Worm (Caenorhabditis elegans) whole organism, late embryonic: ENCODE data around the gene drh-1.

Source experiments
- ceh-2 ChIP-seq: sonication (generic microtip); optimal IDR thresholded peaks from 2 replicates; lab custom pipeline; 2016; ENCODE audit warnings: missing genotype, missing genetic modification characterization, missing compliant biosample characterization
- pha-4 ChIP-seq: fragments of 150-350 bp; optimal IDR thresholded peaks from 2 replicates; lab custom pipeline; 2018; ENCODE audit warnings: missing biosample characterization, missing genetic modification reagents, missing genetic modification characterization
- unc-42 ChIP-seq: sonication (generic microtip); optimal IDR thresholded peaks from 2 replicates; lab custom pipeline; 2016; ENCODE audit warnings: missing genotype, missing genetic modification characterization, missing compliant biosample characterization

DNA sequence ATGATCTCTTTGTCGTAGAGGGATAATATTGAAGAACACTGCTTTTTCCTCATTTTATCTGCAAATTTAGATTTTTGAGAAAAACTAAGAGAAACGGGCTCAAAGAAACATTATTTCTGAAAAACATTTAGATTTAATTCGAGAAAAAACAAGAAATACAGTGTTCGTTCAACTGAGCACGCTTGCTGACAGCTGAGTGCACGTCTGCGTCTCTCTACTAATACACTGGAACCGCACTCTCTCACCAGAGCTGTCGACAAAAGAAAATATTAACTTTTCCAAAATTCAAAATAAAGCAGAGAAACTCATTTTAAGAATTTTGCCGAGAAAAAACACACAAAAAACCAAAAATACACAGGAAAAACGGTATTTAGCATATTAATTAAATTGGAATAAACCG is at the start of gene drh-1:
- no peak for TF ChIP-seq ceh-2 (tag; lab: Kevin White, UChicago)
- no peak for TF ChIP-seq unc-42 (tag; lab: Kevin White, UChicago)
- no peak for TF ChIP-seq pha-4
